Fruit fly (Drosophila melanogaster): ENCODE data around the gene CG33710.

The CG33710 gene

DNA sequence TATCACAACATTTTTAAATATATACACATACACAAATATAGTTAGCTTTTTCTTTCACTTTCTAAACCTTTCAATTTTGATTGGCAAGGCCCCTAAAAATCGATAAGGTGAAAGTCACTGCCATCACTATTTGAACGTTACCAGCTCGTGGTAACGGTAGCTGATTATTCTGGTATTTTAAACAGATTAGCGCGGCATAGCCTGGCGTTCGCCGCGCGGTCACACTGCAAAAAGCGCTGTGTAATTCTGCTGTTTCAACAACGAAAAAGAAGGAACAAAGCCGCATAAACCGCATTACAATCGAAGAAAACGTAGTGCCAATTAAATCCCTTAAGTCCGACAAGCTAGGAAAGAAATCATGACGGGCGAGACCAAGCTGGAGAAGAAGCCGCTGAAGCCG is 37.8 kb downstream of the CG33710 start, which contains the start of gene Rpn1 (continued):
- TF ChIP-seq CG2120 (GFP tag; optimal IDR thresholded peaks at IDR 0.05) (peak; percentile 52), CG12299 (tag; optimal IDR thresholded peaks at IDR 0.05) (no peak), Fer1 (GFP tag; optimal IDR thresholded peaks at IDR 0.05) (peak; percentile 15), btn (GFP tag; optimal IDR thresholded peaks at IDR 0.05) (no peak), CG17568 (GFP tag; optimal IDR thresholded peaks at IDR 0.05) (no peak), CG34376 (GFP tag; optimal IDR thresholded peaks at IDR 0.05) (no peak), Hr39 (optimal IDR thresholded peaks at IDR 0.05) (no peak), CG2116 (GFP tag; optimal IDR thresholded peaks at IDR 0.05) (peak; percentile 77), CG3838 (GFP tag; optimal IDR thresholded peaks at IDR 0.05) (no peak), al (GFP tag; IDR thresholded peaks at IDR 0.05) (no peak), CG12071 (GFP tag; optimal IDR thresholded peaks at IDR 0.05) (no peak), Nf-YB (GFP tag; optimal IDR thresholded peaks at IDR 0.05) (no peak), gsb (GFP tag; IDR thresholded peaks at IDR 0.05) (no peak), bsh (GFP tag; optimal IDR thresholded peaks at IDR 0.05) (no peak), CG4820 (GFP tag; optimal IDR thresholded peaks at IDR 0.05) (no peak), Ets97D (GFP tag; optimal IDR thresholded peaks at IDR 0.05) (peak; percentile 64), inv (GFP tag; IDR thresholded peaks at IDR 0.05; ENCODE audit: partially characterized antibody) (0 out of 2 replicates have a peak, but pooled peaks have one; percentile 26), Bgb (GFP tag; IDR thresholded peaks at IDR 0.05; ENCODE audit: partially characterized antibody) (peak; percentile 55; the same call in 1 of the 2 replicates), dmrt11E (tag; optimal IDR thresholded peaks at IDR 0.05) (no peak), onecut (GFP tag; IDR thresholded peaks at IDR 0.05) (peak; percentile 88), CG6791 (GFP tag; IDR thresholded peaks at IDR 0.05; ENCODE audit: partially characterized antibody) (peak; percentile 62; the same call in 1 of the 3 replicates), CG15601 (tag; optimal IDR thresholded peaks at IDR 0.05) (peak; percentile 43), MESR4 (GFP tag; optimal IDR thresholded peaks at IDR 0.05) (peak; percentile 87), CG6683 (GFP tag; optimal IDR thresholded peaks at IDR 0.05) (no peak), vnd (GFP tag; IDR thresholded peaks at IDR 0.05; ENCODE audit: partially characterized antibody) (0 out of 3 replicates have a peak, but pooled peaks have one; percentile 33), Med (GFP tag) (peak; percentile 81), Xbp1 (GFP tag; optimal IDR thresholded peaks at IDR 0.05) (peak; percentile 48), Opbp (GFP tag; IDR thresholded peaks at IDR 0.05; ENCODE audit: partially characterized antibody) (peak; percentile 76), jing (GFP tag; optimal IDR thresholded peaks at IDR 0.05) (no peak), pzg (GFP tag; optimal IDR thresholded peaks at IDR 0.05) (peak; percentile 96), Atf6 (GFP tag; IDR thresholded peaks at IDR 0.05) (no peak), ssp (GFP tag; IDR thresholded peaks at IDR 0.05) (peak; percentile 49), YL-1 (GFP tag; optimal IDR thresholded peaks at IDR 0.05) (peak; percentile 53), D19B (GFP tag; optimal IDR thresholded peaks at IDR 0.05) (no peak), CG1647 (GFP tag; optimal IDR thresholded peaks at IDR 0.05) (no peak), gsb-n (tag; optimal IDR thresholded peaks at IDR 0.05) (no peak), CG13775 (GFP tag; optimal IDR thresholded peaks at IDR 0.05) (peak; percentile 4), CG2678 (tag; optimal IDR thresholded peaks at IDR 0.05) (no peak), HLH4C (GFP tag; IDR thresholded peaks at IDR 0.05; ENCODE audit: partially characterized antibody) (peak; percentile 58; the same call in 1 of the 3 replicates), CG17829 (tag; optimal IDR thresholded peaks at IDR 0.05) (peak; percentile 3), sob (GFP tag; IDR thresholded peaks at IDR 0.05) (0 out of 2 replicates have a peak, but pooled peaks have one; percentile 24), z (GFP tag; IDR thresholded peaks at IDR 0.05) (no peak), CG13287 (GFP tag; IDR thresholded peaks at IDR 0.05; ENCODE audit: partially characterized antibody) (peak; percentile 68), bbx (GFP tag; IDR thresholded peaks at IDR 0.05; ENCODE audit: partially characterized antibody) (peak; percentile 49; the same call in 1 of the 2 replicates), CG7357 (GFP tag; IDR thresholded peaks at IDR 0.05) (no peak), lilli (GFP tag; optimal IDR thresholded peaks at IDR 0.05) (peak; percentile 45), BEAF-32 (GFP tag; optimal IDR thresholded peaks at IDR 0.05) (peak; percentile 71), Hsf (GFP tag; optimal IDR thresholded peaks at IDR 0.05) (peak; percentile 5), so (GFP tag; IDR thresholded peaks at IDR 0.05) (peak; percentile 53; the same call in 1 of the 3 replicates)

Measured in whole organism, embryonic.